Worm (Caenorhabditis elegans) whole organism, L2 larva: ENCODE data around the gene cnt-1.

Source experiments
- Y55F3AM.14 ChIP-seq: fragments of 200-800 bp; sonication (Bioruptor generic); optimal IDR thresholded peaks from 2 replicates; lab custom pipeline; 2018; ENCODE audit warnings: mild to moderate bottlenecking, missing genetic modification characterization, missing compliant biosample characterization
- ZK546.5 ChIP-seq: sonication (generic microtip); optimal IDR thresholded peaks from 2 replicates; lab custom pipeline; 2017; ENCODE audit warnings: missing biosample characterization, missing genetic modification characterization
- aly-2 ChIP-seq: fragments of 150-350 bp; optimal IDR thresholded peaks from 2 replicates; lab custom pipeline; 2014; ENCODE audit warnings: missing biosample characterization, missing genetic modification characterization
- ama-1 ChIP-seq: fragments of 150-350 bp; optimal IDR thresholded peaks from 2 replicates; lab custom pipeline; 2018; ENCODE audit warnings: inconsistent platforms
- blmp-1 ChIP-seq: sonication (generic microtip); optimal IDR thresholded peaks from 2 replicates; lab custom pipeline; 2017; ENCODE audit warnings: missing genetic modification characterization, mild to moderate bottlenecking, missing compliant biosample characterization, antibody characterized with exemption, moderate library complexity; ENCODE audit not compliant: insufficient read depth
- ceh-16 ChIP-seq: fragments of 150-350 bp; optimal IDR thresholded peaks from 2 replicates; lab custom pipeline; 2014; ENCODE audit warnings: missing biosample characterization, missing genetic modification characterization
- crh-2 ChIP-seq: sonication (generic microtip); optimal IDR thresholded peaks from 2 replicates; lab custom pipeline; 2017; ENCODE audit warnings: missing biosample characterization, missing genetic modification characterization
- dmd-4 ChIP-seq: sonication (generic microtip); optimal IDR thresholded peaks from 2 replicates; lab custom pipeline; 2017; ENCODE audit warnings: missing biosample characterization, missing genetic modification characterization
- egl-27 ChIP-seq: sonication (generic microtip); optimal IDR thresholded peaks from 3 replicates; lab custom pipeline; 2017; ENCODE audit warnings: missing biosample characterization, missing genetic modification reagents, missing genetic modification characterization
- elt-1 ChIP-seq: fragments of 150-350 bp; optimal IDR thresholded peaks from 2 replicates; lab custom pipeline; 2014; ENCODE audit warnings: missing biosample characterization, missing genetic modification characterization
- elt-3 ChIP-seq: sonication (generic microtip); optimal IDR thresholded peaks from 2 replicates; lab custom pipeline; 2017; ENCODE audit warnings: missing biosample characterization, missing genetic modification characterization
- fos-1 ChIP-seq: fragments of 150-350 bp; optimal IDR thresholded peaks from 2 replicates; lab custom pipeline; 2014; ENCODE audit warnings: missing biosample characterization, missing genetic modification characterization
- gmeb-1 ChIP-seq: fragments of 150-350 bp; optimal IDR thresholded peaks from 2 replicates; lab custom pipeline; 2014; ENCODE audit warnings: missing biosample characterization, missing genetic modification characterization
- lin-11 ChIP-seq: fragments of 150-350 bp; sonication (generic microtip); optimal IDR thresholded peaks from 2 replicates; lab custom pipeline; 2014; ENCODE audit warnings: missing biosample characterization, missing genetic modification characterization, inconsistent platforms, mixed read lengths
- lin-13 ChIP-seq: fragments of 150-350 bp; optimal IDR thresholded peaks from 2 replicates; lab custom pipeline; 2014; ENCODE audit warnings: missing biosample characterization, missing genetic modification reagents, missing genetic modification characterization
- lin-39 ChIP-seq: fragments of 150-350 bp; optimal IDR thresholded peaks from 2 replicates; lab custom pipeline; 2014; ENCODE audit warnings: missing biosample characterization, missing genetic modification reagents, missing genetic modification characterization
- lsy-2 ChIP-seq, 2 experiments: fragments of 150-350 bp in 1 of 2; sonication (generic microtip) in 1 of 2; optimal IDR thresholded peaks; 2 replicates each; lab custom pipeline; 2014 to 2017; ENCODE audit warnings: missing biosample characterization in 2 of 2, missing genetic modification characterization in 2 of 2
- mbf-1 ChIP-seq: sonication (generic microtip); optimal IDR thresholded peaks from 2 replicates; lab custom pipeline; 2017; ENCODE audit warnings: missing biosample characterization, missing genetic modification characterization
- mdl-1 ChIP-seq, 2 experiments: fragments of 150-350 bp in 1 of 2; sonication (generic microtip) in 1 of 2; optimal IDR thresholded peaks; 2 replicates each; lab custom pipeline; 2017; ENCODE audit warnings: missing biosample characterization in 2 of 2, missing genetic modification characterization in 2 of 2
- nhr-10 ChIP-seq: sonication (generic microtip); optimal IDR thresholded peaks from 2 replicates; lab custom pipeline; 2017; ENCODE audit warnings: missing biosample characterization, missing genetic modification characterization
- nhr-12 ChIP-seq: fragments of 150-350 bp; optimal IDR thresholded peaks from 2 replicates; lab custom pipeline; 2014; ENCODE audit warnings: missing biosample characterization, missing genetic modification characterization
- nhr-129 ChIP-seq: fragments of 150-350 bp; optimal IDR thresholded peaks from 2 replicates; lab custom pipeline; 2014; ENCODE audit warnings: missing biosample characterization, missing genetic modification characterization
- nhr-21 ChIP-seq: fragments of 150-350 bp; optimal IDR thresholded peaks from 2 replicates; lab custom pipeline; 2014; ENCODE audit warnings: missing biosample characterization, missing genetic modification characterization
- nhr-23 ChIP-seq: fragments of 150-350 bp; optimal IDR thresholded peaks from 2 replicates; lab custom pipeline; 2014; ENCODE audit warnings: missing biosample characterization, missing genetic modification reagents, missing genetic modification characterization
- nhr-25 ChIP-seq: fragments of 150-350 bp; sonication (generic microtip); optimal IDR thresholded peaks from 3 replicates; lab custom pipeline; 2014; ENCODE audit warnings: missing biosample characterization, missing genetic modification characterization
- nhr-77 ChIP-seq: fragments of 150-350 bp; optimal IDR thresholded peaks from 2 replicates; lab custom pipeline; 2014; ENCODE audit warnings: missing biosample characterization, missing genetic modification characterization
- sem-4 ChIP-seq: fragments of 150-350 bp; optimal IDR thresholded peaks from 2 replicates; lab custom pipeline; 2014; ENCODE audit warnings: missing biosample characterization, missing genetic modification reagents, missing genetic modification characterization
- sma-3 ChIP-seq: sonication (generic microtip); optimal IDR thresholded peaks from 2 replicates; lab custom pipeline; 2016; ENCODE audit warnings: missing genetic modification reagents, missing genetic modification characterization, missing compliant biosample characterization
- sma-9 ChIP-seq, 2 experiments: fragments of 150-350 bp in 1 of 2; sonication (generic microtip) in 1 of 2; optimal IDR thresholded peaks; 2 replicates each; lab custom pipeline; 2014 to 2016; ENCODE audit warnings: missing genetic modification characterization in 2 of 2, mild to moderate bottlenecking in 1 of 2, missing biosample characterization in 1 of 2, missing compliant biosample characterization in 1 of 2, missing genetic modification reagents in 1 of 2, moderate library complexity in 1 of 2
- snpc-4 ChIP-seq: fragments of 150-350 bp; optimal IDR thresholded peaks from 2 replicates; lab custom pipeline; 2014; ENCODE audit warnings: missing biosample characterization, missing genetic modification characterization
- unc-62 ChIP-seq: fragments of 150-350 bp; optimal IDR thresholded peaks from 2 replicates; lab custom pipeline; 2014; ENCODE audit warnings: missing biosample characterization, missing genetic modification reagents, missing genetic modification characterization
- zag-1 ChIP-seq: fragments of 150-350 bp; optimal IDR thresholded peaks from 2 replicates; lab custom pipeline; 2014; ENCODE audit warnings: missing biosample characterization, missing genetic modification characterization
- ztf-11 ChIP-seq: sonication (generic microtip); optimal IDR thresholded peaks from 2 replicates; lab custom pipeline; 2017; ENCODE audit warnings: missing biosample characterization, missing genetic modification characterization
- ztf-4 ChIP-seq: fragments of 150-350 bp; optimal IDR thresholded peaks from 2 replicates; lab custom pipeline; 2014; ENCODE audit warnings: missing biosample characterization, missing genetic modification characterization

The cnt-1 gene

ce11 chrII:12052924-12053323, 35.7 kb downstream of the cnt-1 start:
- TF ChIP-seq blmp-1 (tag; lab: Kevin White, UChicago) (peak; percentile 30), ama-1 (lab: Kevin White, UChicago) (peak; percentile 44), sma-3 (GFP tag; lab: Kevin White, UChicago) (peak; percentile 21), fos-1 (no peak), lin-39 (tag; lab: Kevin White, UChicago) (no peak), nhr-25 (tag; lab: Kevin White, UChicago) (peak; percentile 30), sma-9 (GFP tag; optimal IDR thresholded peaks at IDR 0.05; lab: Kevin White, UChicago) (peak; percentile 49), sma-9 (tag; optimal IDR thresholded peaks at IDR 0.05; lab: Kevin White, UChicago) (no peak), nhr-21 (tag; lab: Kevin White, UChicago) (peak; percentile 70), nhr-129 (tag; lab: Kevin White, UChicago) (peak; percentile 21), ztf-4 (tag; lab: Kevin White, UChicago) (peak; percentile 19), mdl-1 (tag; optimal IDR thresholded peaks at IDR 0.05; lab: Kevin White, UChicago) (no peak)
- TF ChIP-seq, all 48 proteins: peak for 8

- TF ChIP-seq sma-9 (GFP tag; optimal IDR thresholded peaks at IDR 0.05; lab: Kevin White, UChicago): peak; percentile 46
- TF ChIP-seq sma-9 (tag; optimal IDR thresholded peaks at IDR 0.05; lab: Kevin White, UChicago): no peak
- TF ChIP-seq sem-4: no peak
- peak; percentile 40 for TF ChIP-seq crh-2 (tag; lab: Kevin White, UChicago)
- TF ChIP-seq egl-27: no peak
- TF ChIP-seq nhr-129 (tag; lab: Kevin White, UChicago): no peak
- no peak for TF ChIP-seq dmd-4
- no peak for TF ChIP-seq unc-62 (GFP tag; lab: Kevin White, UChicago)
- peak; percentile 5 for TF ChIP-seq fos-1
- TF ChIP-seq lin-11 (tag; lab: Kevin White, UChicago): no peak
- TF ChIP-seq nhr-23 (tag; lab: Kevin White, UChicago): no peak
- TF ChIP-seq mbf-1 (tag; lab: Kevin White, UChicago): no peak
- TF ChIP-seq ama-1 (lab: Kevin White, UChicago): peak; percentile 41
- TF ChIP-seq, all 48 proteins: peak for 4
These were observed 36.5 kb downstream of the cnt-1 start for ce11 chrII:12052136-12052535.

- TF ChIP-seq zag-1 (no peak), mdl-1 (tag; optimal IDR thresholded peaks at IDR 0.05; lab: Kevin White, UChicago) (peak in 1 of 2 experiments; percentile 33), elt-3 (no peak), Y55F3AM.14 (GFP tag; lab: Kevin White, UChicago) (no peak), fos-1 (peak; percentile 9), nhr-129 (tag; lab: Kevin White, UChicago) (peak; percentile 46), sma-3 (GFP tag; lab: Kevin White, UChicago) (peak; percentile 55), crh-2 (tag; lab: Kevin White, UChicago) (peak; percentile 90), sma-9 (GFP tag; optimal IDR thresholded peaks at IDR 0.05; lab: Kevin White, UChicago) (peak; percentile 61), sma-9 (tag; optimal IDR thresholded peaks at IDR 0.05; lab: Kevin White, UChicago) (no peak), ceh-16 (no peak), nhr-21 (tag; lab: Kevin White, UChicago) (peak; percentile 67), elt-1 (tag; lab: Kevin White, UChicago) (no peak), nhr-25 (tag; lab: Kevin White, UChicago) (peak; percentile 25), mbf-1 (tag; lab: Kevin White, UChicago) (no peak)
These were observed 37.1 kb downstream of the cnt-1 start for ce11 chrII:12051601-12052000.

- TF ChIP-seq nhr-10 (tag; lab: Kevin White, UChicago) (no peak), nhr-12 (tag; lab: Kevin White, UChicago) (no peak), crh-2 (tag; lab: Kevin White, UChicago) (peak; percentile 60), elt-3 (no peak), fos-1 (no peak), ZK546.5 (tag; lab: Kevin White, UChicago) (no peak), egl-27 (no peak), snpc-4 (no peak), mdl-1 (tag; optimal IDR thresholded peaks at IDR 0.05; lab: Kevin White, UChicago) (peak in 1 of 2 experiments; percentile 40), ztf-4 (tag; lab: Kevin White, UChicago) (no peak), sma-3 (GFP tag; lab: Kevin White, UChicago) (peak; percentile 3), aly-2 (tag; lab: Kevin White, UChicago) (no peak), ztf-11 (tag; lab: Kevin White, UChicago) (no peak), nhr-129 (tag; lab: Kevin White, UChicago) (peak; percentile 97), sma-9 (GFP tag; optimal IDR thresholded peaks at IDR 0.05; lab: Kevin White, UChicago) (peak; percentile 81), sma-9 (tag; optimal IDR thresholded peaks at IDR 0.05; lab: Kevin White, UChicago) (no peak), lsy-2 (tag; optimal IDR thresholded peaks at IDR 0.05; lab: Kevin White, UChicago) (peak in 1 of 2 experiments; percentile 24), nhr-77 (tag; lab: Kevin White, UChicago) (no peak), nhr-25 (tag; lab: Kevin White, UChicago) (peak; percentile 76), elt-1 (tag; lab: Kevin White, UChicago) (no peak), gmeb-1 (peak; percentile 18), nhr-21 (tag; lab: Kevin White, UChicago) (peak; percentile 82), lin-13 (GFP tag; lab: Kevin White, UChicago) (no peak)
These were observed 38.1 kb downstream of the cnt-1 start for ce11 chrII:12050607-12051006.
